Fruit fly (Drosophila melanogaster) S2 (cell line): ENCODE measurements around the gene saturn.

ENCODE experiments used
- CG8478 ChIP-seq: fragments of >200 bp; optimal IDR thresholded peaks from 2 replicates; lab custom pipeline; 2018
- CTCF ChIP-seq, 2 experiments: fragments of >200 bp; optimal IDR thresholded peaks; 2 replicates each; lab custom pipeline; 2018

The saturn gene

dm6 chr3L:14216140-14216539 is 13.0 kb downstream of the saturn start:
- no peak for TF ChIP-seq CTCF (optimal IDR thresholded peaks at IDR 0.05; lab: Kevin White, UChicago)
- TF ChIP-seq CG8478 (lab: Kevin White, UChicago) = no peak

dm6 chr3L:14217677-14218254 is 14.6 kb downstream of the saturn start, which contains the start of gene CG7768:
Gene CG7768 (plus strand): TSS chr3L:14218204.
- TF ChIP-seq CTCF (optimal IDR thresholded peaks at IDR 0.05; lab: Kevin White, UChicago) (no peak), CG8478 (lab: Kevin White, UChicago) (no peak)

- TF ChIP-seq CTCF (optimal IDR thresholded peaks at IDR 0.05; lab: Kevin White, UChicago) = no peak
- TF ChIP-seq CG8478 (lab: Kevin White, UChicago) = no peak
Measured at dm6 chr3L:14219422-14219853, 16.3 kb downstream of the saturn start.

- TF ChIP-seq CG8478 (lab: Kevin White, UChicago) (no peak), CTCF (optimal IDR thresholded peaks at IDR 0.05; lab: Kevin White, UChicago) (no peak)
Measured at dm6 chr3L:14220611-14221497, 17.7 kb downstream of the saturn start.

- TF ChIP-seq CG8478 (lab: Kevin White, UChicago) (no peak), CTCF (optimal IDR thresholded peaks at IDR 0.05; lab: Kevin White, UChicago) (no peak)
Measured at dm6 chr3L:14222199-14222598, 19.1 kb downstream of the saturn start.

- TF ChIP-seq CTCF (optimal IDR thresholded peaks at IDR 0.05; lab: Kevin White, UChicago) = no peak
- no peak for TF ChIP-seq CG8478 (lab: Kevin White, UChicago)
Measured at dm6 chr3L:14223450-14223849, 20.3 kb downstream of the saturn start.

- TF ChIP-seq CG8478 (lab: Kevin White, UChicago) = no peak
Measured at dm6 chr3L:14229069-14229468, 25.9 kb downstream of the saturn start.

- TF ChIP-seq CTCF (optimal IDR thresholded peaks at IDR 0.05; lab: Kevin White, UChicago) (no peak), CG8478 (lab: Kevin White, UChicago) (no peak)
Measured at dm6 chr3L:14229481-14229880, 26.4 kb downstream of the saturn start.

dm6 chr3L:14233169-14233568 is 30.0 kb downstream of the saturn start, which contains the start of gene CG7924:
Gene CG7924 (plus strand): TSS chr3L:14233469.
- no peak for TF ChIP-seq CG8478 (lab: Kevin White, UChicago)
- no peak for TF ChIP-seq CTCF (optimal IDR thresholded peaks at IDR 0.05; lab: Kevin White, UChicago)

- TF ChIP-seq CTCF (optimal IDR thresholded peaks at IDR 0.05; lab: Kevin White, UChicago) (peak; percentile 84 to 91), CG8478 (lab: Kevin White, UChicago) (no peak)
Measured at dm6 chr3L:14235820-14236219, 32.7 kb downstream of the saturn start, which contains the start of gene CG34244. Gene CG34244 (minus strand): TSS chr3L:14235941.

dm6 chr3L:14236335-14236734 is 33.2 kb downstream of the saturn start, which contains the start of gene CG7906:
Gene CG7906 (plus strand): TSS chr3L:14236635.
- TF ChIP-seq CTCF (optimal IDR thresholded peaks at IDR 0.05; lab: Kevin White, UChicago) (no peak), CG8478 (lab: Kevin White, UChicago) (no peak)

- TF ChIP-seq CTCF (optimal IDR thresholded peaks at IDR 0.05; lab: Kevin White, UChicago) = no peak
- no peak for TF ChIP-seq CG8478 (lab: Kevin White, UChicago)
Measured at dm6 chr3L:14239325-14239724, 36.2 kb downstream of the saturn start.

dm6 chr3L:14241065-14241464 is 37.9 kb downstream of the saturn start:
- TF ChIP-seq CG8478 (lab: Kevin White, UChicago) (no peak), CTCF (optimal IDR thresholded peaks at IDR 0.05; lab: Kevin White, UChicago) (no peak)

- no peak for TF ChIP-seq CG8478 (lab: Kevin White, UChicago)
- no peak for TF ChIP-seq CTCF (optimal IDR thresholded peaks at IDR 0.05; lab: Kevin White, UChicago)
Measured at dm6 chr3L:14253455-14253854, 50.3 kb downstream of the saturn start.
